Fruit fly (Drosophila melanogaster): ENCODE data around the gene CG15717.

The CG15717 gene

dm6 chrX:13101817-13102216 lies 26.9 kb upstream of the CG15717 start:
- no peak for TF ChIP-seq CG9705 (GFP tag; optimal IDR thresholded peaks at IDR 0.05)
- peak; percentile 27 for TF ChIP-seq h (GFP tag; optimal IDR thresholded peaks at IDR 0.05)

dm6 chrX:13104571-13104970 lies 24.2 kb upstream of the CG15717 start:
- TF ChIP-seq CG32264 (GFP tag; optimal IDR thresholded peaks at IDR 0.05) (no peak), Mio (GFP tag; optimal IDR thresholded peaks at IDR 0.05) (no peak), pan (optimal IDR thresholded peaks at IDR 0.05) (no peak), N (GFP tag; optimal IDR thresholded peaks at IDR 0.05) (no peak), Dif (GFP tag; optimal IDR thresholded peaks at IDR 0.05; ENCODE audit: partially characterized antibody) (no peak), foxo (GFP tag; optimal IDR thresholded peaks at IDR 0.05) (no peak), psq (GFP tag; optimal IDR thresholded peaks at IDR 0.05) (no peak), Hr78 (GFP tag; optimal IDR thresholded peaks at IDR 0.05) (no peak), CrebA (GFP tag; optimal IDR thresholded peaks at IDR 0.05; ENCODE audit: borderline replicate concordance) (no peak), dsf (GFP tag; optimal IDR thresholded peaks at IDR 0.05; ENCODE audit: borderline replicate concordance) (no peak), ey (GFP tag; optimal IDR thresholded peaks at IDR 0.05) (no peak), h (GFP tag; optimal IDR thresholded peaks at IDR 0.05) (no peak)

- TF ChIP-seq Dfd (GFP tag; optimal IDR thresholded peaks at IDR 0.05) (no peak), dmrt93B (GFP tag; optimal IDR thresholded peaks at IDR 0.05) (no peak), dsf (GFP tag; optimal IDR thresholded peaks at IDR 0.05; ENCODE audit: borderline replicate concordance) (no peak), br (GFP tag; optimal IDR thresholded peaks at IDR 0.05) (no peak), rgr (GFP tag; optimal IDR thresholded peaks at IDR 0.05) (no peak), ey (GFP tag; optimal IDR thresholded peaks at IDR 0.05) (no peak), h (GFP tag; optimal IDR thresholded peaks at IDR 0.05) (no peak), tai (GFP tag; optimal IDR thresholded peaks at IDR 0.05) (no peak), Dif (GFP tag; optimal IDR thresholded peaks at IDR 0.05; ENCODE audit: partially characterized antibody) (no peak), sage (GFP tag; optimal IDR thresholded peaks at IDR 0.05) (no peak), Rel (GFP tag; optimal IDR thresholded peaks at IDR 0.05) (no peak), Rel (tag; optimal IDR thresholded peaks at IDR 0.05) (no peak), lola (GFP tag; optimal IDR thresholded peaks at IDR 0.05) (no peak), dl (GFP tag; optimal IDR thresholded peaks at IDR 0.05; ENCODE audit: insufficient read depth in 1 of 2, partially characterized antibody in 2 of 2) (no peak), Sp1 (GFP tag; optimal IDR thresholded peaks at IDR 0.05) (no peak), GATAd (GFP tag; optimal IDR thresholded peaks at IDR 0.05) (no peak), Mio (GFP tag; optimal IDR thresholded peaks at IDR 0.05) (no peak), Jra (GFP tag; optimal IDR thresholded peaks at IDR 0.05) (no peak), Hr83 (GFP tag; optimal IDR thresholded peaks at IDR 0.05; ENCODE audit: poor library complexity, severe bottlenecking) (no peak), Vsx2 (GFP tag; optimal IDR thresholded peaks at IDR 0.05; ENCODE audit: partially characterized antibody) (no peak), foxo (GFP tag; optimal IDR thresholded peaks at IDR 0.05) (no peak)
Observed at dm6 chrX:13105220-13105619, 23.5 kb upstream of the CG15717 start.

dm6 chrX:13108144-13108824 lies 20.5 kb upstream of the CG15717 start, which contains the start of gene Fer3HCH:
Gene Fer3HCH, minus strand, starts transcription at chrX:13108194.
- TF ChIP-seq Sp1 (GFP tag; optimal IDR thresholded peaks at IDR 0.05) (no peak), Hr83 (GFP tag; optimal IDR thresholded peaks at IDR 0.05; ENCODE audit: poor library complexity, severe bottlenecking) (no peak), Vsx2 (GFP tag; optimal IDR thresholded peaks at IDR 0.05; ENCODE audit: partially characterized antibody) (no peak), Hnf4 (GFP tag; optimal IDR thresholded peaks at IDR 0.05) (no peak), CG9705 (GFP tag; optimal IDR thresholded peaks at IDR 0.05) (no peak), dl (GFP tag; optimal IDR thresholded peaks at IDR 0.05; ENCODE audit: insufficient read depth in 1 of 2, partially characterized antibody in 2 of 2) (no peak), psq (GFP tag; optimal IDR thresholded peaks at IDR 0.05) (no peak), Dfd (GFP tag; optimal IDR thresholded peaks at IDR 0.05) (no peak), CrebA (GFP tag; optimal IDR thresholded peaks at IDR 0.05; ENCODE audit: borderline replicate concordance) (no peak), br (GFP tag; optimal IDR thresholded peaks at IDR 0.05) (no peak), fru (GFP tag; optimal IDR thresholded peaks at IDR 0.05) (no peak), GATAd (GFP tag; optimal IDR thresholded peaks at IDR 0.05) (no peak), Hr78 (GFP tag; optimal IDR thresholded peaks at IDR 0.05) (no peak), rgr (GFP tag; optimal IDR thresholded peaks at IDR 0.05) (no peak), Jra (GFP tag; optimal IDR thresholded peaks at IDR 0.05) (no peak), Rel (GFP tag; optimal IDR thresholded peaks at IDR 0.05) (no peak), Rel (tag; optimal IDR thresholded peaks at IDR 0.05) (no peak), pan (optimal IDR thresholded peaks at IDR 0.05) (no peak), sage (GFP tag; optimal IDR thresholded peaks at IDR 0.05) (no peak)
